Fruit fly (Drosophila melanogaster): ENCODE data around the gene CG13293.

DNA sequence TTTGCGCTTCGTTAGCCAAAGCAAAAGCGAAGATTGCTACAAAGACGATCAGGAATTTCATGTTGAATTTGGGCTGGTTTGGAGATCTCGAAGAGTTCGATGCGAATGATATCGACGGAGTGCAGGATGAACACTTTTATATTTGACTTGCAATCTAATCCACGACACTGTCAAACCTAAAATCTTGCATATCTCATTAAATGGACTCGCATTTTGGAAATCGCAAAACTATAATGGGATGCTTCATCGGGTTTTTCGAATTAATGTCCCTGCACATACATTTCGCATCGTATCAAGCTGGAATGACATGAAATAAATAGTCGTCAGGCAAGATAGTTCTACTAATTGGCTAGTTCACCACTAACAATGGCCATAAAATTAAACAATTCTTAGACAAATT is 55.3 kb downstream of the CG13293 start, which contains the start of gene Lcp65Ae:
- TF ChIP-seq BtbVII (GFP tag; optimal IDR thresholded peaks at IDR 0.05) (no peak), onecut (GFP tag; IDR thresholded peaks at IDR 0.05) (no peak), ara (GFP tag; IDR thresholded peaks at IDR 0.05) (no peak), CG6175 (GFP tag; IDR thresholded peaks at IDR 0.05) (no peak), CG8281 (tag; optimal IDR thresholded peaks at IDR 0.05) (no peak), Mad (GFP tag; optimal IDR thresholded peaks at IDR 0.05) (no peak), CG13775 (GFP tag; optimal IDR thresholded peaks at IDR 0.05) (no peak), CG6272 (GFP tag; IDR thresholded peaks at IDR 0.05) (no peak), corto (GFP tag; optimal IDR thresholded peaks at IDR 0.05) (no peak), ro (GFP tag; IDR thresholded peaks at IDR 0.05) (no peak), CG7556 (GFP tag; optimal IDR thresholded peaks at IDR 0.05) (no peak), CG17328 (GFP tag; IDR thresholded peaks at IDR 0.05) (no peak), CG15479 (GFP tag; optimal IDR thresholded peaks at IDR 0.05) (no peak)
